Worm (Caenorhabditis elegans): ENCODE data around the gene let-70.

The let-70 gene

DNA sequence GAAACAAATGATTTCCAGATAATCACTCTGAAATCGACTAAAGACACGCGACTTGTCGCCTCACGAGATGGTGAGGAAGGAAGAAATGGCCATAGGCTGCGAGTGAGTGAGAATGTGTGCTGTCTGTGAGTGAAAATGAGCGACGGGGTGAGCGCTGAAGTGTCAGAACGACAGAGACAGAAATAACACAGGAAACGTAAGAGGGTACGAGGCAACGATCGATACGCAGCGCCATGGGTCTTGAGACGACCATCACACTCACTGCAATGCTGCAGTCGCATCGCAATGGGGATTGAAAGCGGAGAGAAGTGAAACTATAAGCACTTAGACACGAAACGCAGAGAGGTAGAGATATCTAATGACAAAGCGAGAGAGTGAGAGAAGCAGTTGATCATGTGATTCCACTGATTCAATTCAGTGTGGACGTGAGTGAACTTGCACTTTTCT is 759 bp upstream of the let-70 start (continued):
- peak; percentile 90 for TF ChIP-seq ceh-27 (GFP tag; optimal IDR thresholded peaks at IDR 0.05)

DNA sequence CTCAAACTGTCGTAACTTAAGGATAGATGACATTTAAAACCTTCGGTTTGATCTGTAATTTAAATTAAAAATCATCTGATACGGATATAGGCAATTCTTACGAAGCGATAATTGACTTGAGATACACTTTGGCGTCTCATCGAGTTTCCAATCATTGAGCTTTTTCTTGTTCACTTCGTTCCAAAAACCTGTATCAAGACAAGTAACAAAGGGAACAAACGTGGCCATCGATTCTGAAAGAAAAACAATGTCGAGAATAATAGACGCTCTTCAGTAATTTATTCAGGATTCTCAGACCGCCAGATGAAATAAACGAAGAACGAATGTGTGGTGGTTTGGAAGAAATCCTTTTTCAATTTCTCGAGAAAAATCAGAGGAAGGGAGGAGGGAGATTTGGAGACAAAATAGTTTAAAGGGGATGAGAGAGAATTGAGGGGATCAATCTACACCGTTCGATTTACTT is 1.2 kb downstream of the let-70 start, which contains the start of gene atg-7:
atg-7 (minus strand) TSS at position 233 of the 463 bp plus-strand sequence.
- TF ChIP-seq repo-1 (tag; optimal IDR thresholded peaks at IDR 0.05) (peak; percentile 76), ama-1 (optimal IDR thresholded peaks at IDR 0.05) (peak; percentile 92), ama-1 (GFP tag; optimal IDR thresholded peaks at IDR 0.05) (peak; percentile 31 to 64), F10E7.11 (tag; optimal IDR thresholded peaks at IDR 0.05) (peak; percentile 60), hsf-1 (GFP tag; IDR thresholded peaks at IDR 0.05) (0 out of 2 replicates have a peak, but pooled peaks have one; percentile 58), F49E8.2 (tag; optimal IDR thresholded peaks at IDR 0.05; ENCODE audit: insufficient read depth) (peak; percentile 80), rcor-1 (GFP tag; IDR thresholded peaks at IDR 0.05) (no peak; the same call in 1 of the 2 replicates), ztf-18 (tag; optimal IDR thresholded peaks at IDR 0.05) (no peak), B0019.2 (GFP tag; conservative IDR thresholded peaks at IDR 0.05) (no peak), egrh-3 (GFP tag; IDR thresholded peaks at IDR 0.05) (no peak), Y56A3A.18 (GFP tag; IDR thresholded peaks at IDR 0.05) (0 out of 2 replicates have a peak, but pooled peaks have one; percentile 18), him-1 (tag; optimal IDR thresholded peaks at IDR 0.05) (peak; percentile 8), hrde-1 (tag; optimal IDR thresholded peaks at IDR 0.05; ENCODE audit: borderline replicate concordance) (peak; percentile 74), athp-1 (tag; optimal IDR thresholded peaks at IDR 0.05) (peak; percentile 35), sdz-38 (tag; optimal IDR thresholded peaks at IDR 0.05) (no peak), lir-1 (GFP tag; conservative IDR thresholded peaks at IDR 0.05) (no peak), F52B5.7 (tag; optimal IDR thresholded peaks at IDR 0.05) (no peak), tbx-9 (tag; optimal IDR thresholded peaks at IDR 0.05; ENCODE audit: borderline replicate concordance) (no peak), zim-3 (tag; optimal IDR thresholded peaks at IDR 0.05) (no peak), mxl-1 (tag; optimal IDR thresholded peaks at IDR 0.05) (no peak), nfya-1 (tag; optimal IDR thresholded peaks at IDR 0.05; ENCODE audit: borderline replicate concordance, insufficient read depth) (no peak), akir-1 (GFP tag; optimal IDR thresholded peaks at IDR 0.05) (no peak), aptf-2 (GFP tag; conservative IDR thresholded peaks at IDR 0.05) (no peak; the same call in 1 of the 2 replicates), mes-4 (tag; optimal IDR thresholded peaks at IDR 0.05) (no peak), nfya-2 (GFP tag; IDR thresholded peaks at IDR 0.05) (no peak), cebp-1 (GFP tag; IDR thresholded peaks at IDR 0.05) (no peak), cebp-1 (tag; optimal IDR thresholded peaks at IDR 0.05) (peak; percentile 40), xnd-1 (tag; optimal IDR thresholded peaks at IDR 0.05) (peak; percentile 28), lin-40 (tag; optimal IDR thresholded peaks at IDR 0.05) (peak; percentile 14), madf-6 (GFP tag; IDR thresholded peaks at IDR 0.05) (peak; percentile 39), nhr-120 (GFP tag; IDR thresholded peaks at IDR 0.05) (no peak), dox-1 (GFP tag; IDR thresholded peaks at IDR 0.05) (no peak), fkh-3 (tag; optimal IDR thresholded peaks at IDR 0.05) (no peak), lin-35 (GFP tag; optimal IDR thresholded peaks at IDR 0.05) (peak in 1 of 3 experiments; percentile 13), nhr-90 (tag; optimal IDR thresholded peaks at IDR 0.05) (peak; percentile 7), Y95B8A.8 (GFP tag; IDR thresholded peaks at IDR 0.05) (no peak), Y53G8AR.9 (GFP tag; conservative IDR thresholded peaks at IDR 0.05) (peak; percentile 40; the same call in 1 of the 2 replicates), egl-18 (GFP tag; IDR thresholded peaks at IDR 0.05) (no peak), D2030.7 (GFP tag; IDR thresholded peaks at IDR 0.05) (no peak; the same call in 1 of the 2 replicates), bed-1 (GFP tag; IDR thresholded peaks at IDR 0.05) (no peak), dpff-1 (tag; optimal IDR thresholded peaks at IDR 0.05) (no peak), lin-26 (GFP tag; IDR thresholded peaks at IDR 0.05) (no peak), lag-1 (GFP tag; IDR thresholded peaks at IDR 0.05) (no peak), rec-8 (tag; optimal IDR thresholded peaks at IDR 0.05) (peak in 1 of 2 experiments; percentile 8), Y79H2A.3 (GFP tag; conservative IDR thresholded peaks at IDR 0.05) (no peak), T07F8.4 (tag; optimal IDR thresholded peaks at IDR 0.05) (no peak)

All from whole organism, young adult.